Fruit fly (Drosophila melanogaster): ENCODE measurements around the gene cype.

cype gene

dm6 chr2L:5295245-5295572, 31.8 kb upstream of the cype start:
- TF ChIP-seq Abd-B (GFP tag; optimal IDR thresholded peaks at IDR 0.05) (no peak), h (GFP tag; optimal IDR thresholded peaks at IDR 0.05) (no peak), tai (GFP tag; optimal IDR thresholded peaks at IDR 0.05) (no peak), CG32264 (GFP tag; optimal IDR thresholded peaks at IDR 0.05) (no peak), sv (GFP tag; optimal IDR thresholded peaks at IDR 0.05) (no peak), fru (GFP tag; optimal IDR thresholded peaks at IDR 0.05) (peak; percentile 23), OdsH (GFP tag; optimal IDR thresholded peaks at IDR 0.05) (no peak), Hnf4 (GFP tag; optimal IDR thresholded peaks at IDR 0.05) (no peak), rgr (GFP tag; optimal IDR thresholded peaks at IDR 0.05) (no peak), CrebA (GFP tag; optimal IDR thresholded peaks at IDR 0.05; ENCODE audit: borderline replicate concordance) (no peak), jim (GFP tag; optimal IDR thresholded peaks at IDR 0.05) (no peak), sage (GFP tag; optimal IDR thresholded peaks at IDR 0.05) (peak; percentile 46), Jra (GFP tag; optimal IDR thresholded peaks at IDR 0.05) (no peak), GATAd (GFP tag; optimal IDR thresholded peaks at IDR 0.05) (no peak), dl (GFP tag; optimal IDR thresholded peaks at IDR 0.05; ENCODE audit: insufficient read depth in 1 of 2, partially characterized antibody in 2 of 2) (no peak), dmrt93B (GFP tag; optimal IDR thresholded peaks at IDR 0.05) (no peak), pan (optimal IDR thresholded peaks at IDR 0.05) (no peak), Sp1 (GFP tag; optimal IDR thresholded peaks at IDR 0.05) (no peak), HLH106 (tag; optimal IDR thresholded peaks at IDR 0.05) (no peak), Dfd (GFP tag; optimal IDR thresholded peaks at IDR 0.05) (no peak), CG9705 (GFP tag; optimal IDR thresholded peaks at IDR 0.05) (no peak), br (GFP tag; optimal IDR thresholded peaks at IDR 0.05) (peak; percentile 32), Vsx2 (GFP tag; optimal IDR thresholded peaks at IDR 0.05; ENCODE audit: partially characterized antibody) (no peak), lola (GFP tag; optimal IDR thresholded peaks at IDR 0.05) (no peak), Mio (GFP tag; optimal IDR thresholded peaks at IDR 0.05) (no peak)

dm6 chr2L:5296672-5297288, 30.2 kb upstream of the cype start:
- TF ChIP-seq Jra (GFP tag; optimal IDR thresholded peaks at IDR 0.05) (peak; percentile 78), Myc (optimal IDR thresholded peaks at IDR 0.05) (no peak), dl (GFP tag; optimal IDR thresholded peaks at IDR 0.05; ENCODE audit: insufficient read depth in 1 of 2, partially characterized antibody in 2 of 2) (peak; percentile 54 to 71), Hnf4 (GFP tag; optimal IDR thresholded peaks at IDR 0.05) (no peak), dmrt93B (GFP tag; optimal IDR thresholded peaks at IDR 0.05) (no peak), Dif (GFP tag; optimal IDR thresholded peaks at IDR 0.05; ENCODE audit: partially characterized antibody) (peak; percentile 83), ey (GFP tag; optimal IDR thresholded peaks at IDR 0.05) (peak; percentile 20), psq (GFP tag; optimal IDR thresholded peaks at IDR 0.05) (no peak), Rel (GFP tag; optimal IDR thresholded peaks at IDR 0.05) (no peak), Rel (tag; optimal IDR thresholded peaks at IDR 0.05) (peak; percentile 37), fru (GFP tag; optimal IDR thresholded peaks at IDR 0.05) (peak; percentile 32)

dm6 chr2L:5297289-5297960, 29.6 kb upstream of the cype start:
- TF ChIP-seq Dfd (GFP tag; optimal IDR thresholded peaks at IDR 0.05) (no peak), usp (GFP tag; optimal IDR thresholded peaks at IDR 0.05) (no peak), Jra (GFP tag; optimal IDR thresholded peaks at IDR 0.05) (no peak), lola (GFP tag; optimal IDR thresholded peaks at IDR 0.05) (no peak), CG9705 (GFP tag; optimal IDR thresholded peaks at IDR 0.05) (peak; percentile 3), Vsx2 (GFP tag; optimal IDR thresholded peaks at IDR 0.05; ENCODE audit: partially characterized antibody) (no peak), Rel (GFP tag; optimal IDR thresholded peaks at IDR 0.05) (no peak), Rel (tag; optimal IDR thresholded peaks at IDR 0.05) (no peak), woc (GFP tag; optimal IDR thresholded peaks at IDR 0.05) (peak; percentile 44), CG32264 (GFP tag; optimal IDR thresholded peaks at IDR 0.05) (peak; percentile 13), Sp1 (GFP tag; optimal IDR thresholded peaks at IDR 0.05) (peak; percentile 69), br (GFP tag; optimal IDR thresholded peaks at IDR 0.05) (peak; percentile 53), OdsH (GFP tag; optimal IDR thresholded peaks at IDR 0.05) (peak; percentile 59), sage (GFP tag; optimal IDR thresholded peaks at IDR 0.05) (peak; percentile 9), Mio (GFP tag; optimal IDR thresholded peaks at IDR 0.05) (no peak), dmrt93B (GFP tag; optimal IDR thresholded peaks at IDR 0.05) (peak; percentile 45), HLH106 (tag; optimal IDR thresholded peaks at IDR 0.05) (peak; percentile 69), foxo (GFP tag; optimal IDR thresholded peaks at IDR 0.05) (peak in 1 of 2 experiments; percentile 77), Hr78 (GFP tag; optimal IDR thresholded peaks at IDR 0.05) (no peak), jim (GFP tag; optimal IDR thresholded peaks at IDR 0.05) (no peak), h (GFP tag; optimal IDR thresholded peaks at IDR 0.05) (peak; percentile 79), dl (GFP tag; optimal IDR thresholded peaks at IDR 0.05; ENCODE audit: insufficient read depth in 1 of 2, partially characterized antibody in 2 of 2) (no peak), ey (GFP tag; optimal IDR thresholded peaks at IDR 0.05) (peak; percentile 69), Abd-B (GFP tag; optimal IDR thresholded peaks at IDR 0.05) (no peak), pan (optimal IDR thresholded peaks at IDR 0.05) (no peak), psq (GFP tag; optimal IDR thresholded peaks at IDR 0.05) (peak; percentile 41), dsf (GFP tag; optimal IDR thresholded peaks at IDR 0.05; ENCODE audit: borderline replicate concordance) (no peak), N (GFP tag; optimal IDR thresholded peaks at IDR 0.05) (no peak), Hnf4 (GFP tag; optimal IDR thresholded peaks at IDR 0.05) (peak; percentile 59), rgr (GFP tag; optimal IDR thresholded peaks at IDR 0.05) (peak; percentile 62), Hr83 (GFP tag; optimal IDR thresholded peaks at IDR 0.05; ENCODE audit: poor library complexity, severe bottlenecking) (no peak), Myc (optimal IDR thresholded peaks at IDR 0.05) (no peak), brk (GFP tag; optimal IDR thresholded peaks at IDR 0.05) (peak; percentile 12), fru (GFP tag; optimal IDR thresholded peaks at IDR 0.05) (peak; percentile 82), Dif (GFP tag; optimal IDR thresholded peaks at IDR 0.05; ENCODE audit: partially characterized antibody) (no peak), sv (GFP tag; optimal IDR thresholded peaks at IDR 0.05) (no peak), GATAd (GFP tag; optimal IDR thresholded peaks at IDR 0.05) (no peak), tai (GFP tag; optimal IDR thresholded peaks at IDR 0.05) (peak; percentile 54), CrebA (GFP tag; optimal IDR thresholded peaks at IDR 0.05; ENCODE audit: borderline replicate concordance) (peak; percentile 4)

Measured in whole organism, wandering third instar larva.